Fruit fly (Drosophila melanogaster) Kc167 (cell line): ENCODE data around the gene CG42592.

Experiments
- Myc ChIP-seq: fragments of >200 bp; optimal IDR thresholded peaks from 2 replicates; lab custom pipeline; 2017; ENCODE audit warnings: missing external identifiers
- psq ChIP-seq: fragments of >200 bp; optimal IDR thresholded peaks from 2 replicates; lab custom pipeline; 2017; ENCODE audit warnings: missing external identifiers
- ttk ChIP-seq: sonication (Bioruptor generic); optimal IDR thresholded peaks from 2 replicates; lab custom pipeline; 2017; ENCODE audit warnings: missing external identifiers

dm6 chr3R:29836188-29836587 is at the start of gene CG42592:
- TF ChIP-seq psq (lab: Kevin White, UChicago), result no peak
- no peak for TF ChIP-seq Myc (lab: Kevin White, UChicago)
- TF ChIP-seq ttk, result no peak
